Worm (Caenorhabditis elegans) whole organism, L4 larva: ENCODE data around the gene F49C12.3.

Source experiments
- ceh-62 ChIP-seq: sonication (generic microtip); optimal IDR thresholded peaks from 2 replicates; lab custom pipeline; 2017; ENCODE audit warnings: missing biosample characterization, missing genetic modification characterization
- ceh-82 ChIP-seq: sonication (generic microtip); optimal IDR thresholded peaks from 2 replicates; lab custom pipeline; 2017; ENCODE audit warnings: missing biosample characterization, missing genetic modification characterization
- jun-1 ChIP-seq: fragments of 150-350 bp; optimal IDR thresholded peaks from 2 replicates; lab custom pipeline; 2014; ENCODE audit warnings: missing biosample characterization, missing genetic modification reagents, missing genetic modification characterization
- lin-13 ChIP-seq: fragments of 150-350 bp; optimal IDR thresholded peaks from 2 replicates; lab custom pipeline; 2014; ENCODE audit warnings: missing biosample characterization, missing genetic modification reagents, missing genetic modification characterization
- nhr-28 ChIP-seq: fragments of 150-350 bp; optimal IDR thresholded peaks from 2 replicates; lab custom pipeline; 2014; ENCODE audit warnings: missing biosample characterization, missing genetic modification characterization
- unc-130 ChIP-seq: sonication (generic microtip); optimal IDR thresholded peaks from 2 replicates; lab custom pipeline; 2016; ENCODE audit warnings: missing genetic modification reagents, missing genetic modification characterization, missing compliant biosample characterization
- zip-11 ChIP-seq: fragments of 200-800 bp; sonication (Bioruptor generic); IDR thresholded peaks from 2 replicates; pipeline ENCODE4 v1.3.6; 2022; ENCODE audit warnings: missing genetic modification characterization, missing compliant biosample characterization

- TF ChIP-seq zip-11 (no peak), nhr-28 (tag; lab: Kevin White, UChicago) (no peak), lin-13 (GFP tag; lab: Kevin White, UChicago) (no peak), ceh-62 (tag; lab: Kevin White, UChicago) (no peak), unc-130 (GFP tag; lab: Kevin White, UChicago) (no peak), ceh-82 (tag; lab: Kevin White, UChicago) (no peak), jun-1 (no peak)
These were observed 35.7 kb upstream of the F49C12.3 start for ce11 chrIV:9264513-9264912.
